Worm (Caenorhabditis elegans): ENCODE results near the gene ZC477.7.

DNA sequence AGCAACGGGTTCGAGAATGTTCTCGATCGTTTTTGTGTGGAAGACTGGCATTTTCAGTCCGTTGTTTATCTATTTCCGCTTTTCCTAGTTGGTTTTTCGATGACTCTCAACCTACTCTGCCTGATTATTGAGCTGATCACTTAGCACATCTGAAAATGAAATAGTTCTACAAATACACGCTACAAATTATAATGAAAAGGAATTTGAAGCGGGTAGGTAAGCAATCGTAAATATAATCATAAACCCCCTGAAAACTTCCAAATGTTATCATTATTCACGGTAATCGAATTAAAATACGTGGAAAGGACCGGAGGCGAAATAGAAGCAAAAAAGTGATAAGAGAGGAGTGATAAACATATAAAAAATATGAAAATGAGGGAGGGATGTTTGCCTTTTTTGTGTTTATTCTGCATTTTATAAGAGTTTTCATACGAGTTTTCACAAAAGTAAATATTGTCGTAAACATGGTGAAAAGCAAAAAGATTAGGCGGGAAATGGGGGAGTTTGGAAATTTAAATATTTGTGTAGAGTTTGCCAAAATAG, 17.0 kb downstream of the ZC477.7 start, which contains the start of gene deb-1:
- no peak for TF ChIP-seq pes-1 (GFP tag; IDR thresholded peaks at IDR 0.05)
- TF ChIP-seq tbx-37 (GFP tag; conservative IDR thresholded peaks at IDR 0.05), result no peak
- no peak for TF ChIP-seq ama-1 (optimal IDR thresholded peaks at IDR 0.05)
- no peak for TF ChIP-seq F13C5.2 (tag; optimal IDR thresholded peaks at IDR 0.05)
- no peak for TF ChIP-seq flt-1 (GFP tag; IDR thresholded peaks at IDR 0.05)
- no peak for TF ChIP-seq ceh-36 (tag; optimal IDR thresholded peaks at IDR 0.05)
- no peak for TF ChIP-seq hmg-4 (GFP tag; optimal IDR thresholded peaks at IDR 0.05)

Data from whole organism, early embryonic.